Worm (Caenorhabditis elegans) whole organism, L1 larva: ENCODE results near the gene F49E8.6.

ENCODE experiments used
- C16A3.4 ChIP-seq: fragments of 150-350 bp; optimal IDR thresholded peaks from 2 replicates; lab custom pipeline; 2014; ENCODE audit warnings: missing biosample characterization, missing genetic modification characterization
- C34B4.2 ChIP-seq: sonication (generic microtip); optimal IDR thresholded peaks from 2 replicates; lab custom pipeline; 2017; ENCODE audit warnings: mild to moderate bottlenecking, missing genetic modification characterization, missing compliant biosample characterization
- aha-1 ChIP-seq: fragments of 150-350 bp; optimal IDR thresholded peaks from 2 replicates; lab custom pipeline; 2014; ENCODE audit warnings: missing biosample characterization, missing genetic modification characterization
- ceh-8 ChIP-seq: fragments of 200-800 bp; sonication (Bioruptor generic); optimal IDR thresholded peaks from 2 replicates; lab custom pipeline; 2018; ENCODE audit warnings: mild to moderate bottlenecking, missing genetic modification characterization, moderate library complexity, missing compliant biosample characterization
- ces-1 ChIP-seq: fragments of 150-350 bp; optimal IDR thresholded peaks from 2 replicates; lab custom pipeline; 2014; ENCODE audit warnings: missing biosample characterization, missing genetic modification reagents, missing genetic modification characterization
- egl-27 ChIP-seq, 2 experiments: fragments of 150-350 bp in 1 of 2; sonication (generic microtip); optimal IDR thresholded peaks; 3 replicates each; lab custom pipeline; 2017 to 2018; ENCODE audit warnings: missing biosample characterization in 2 of 2, missing genetic modification characterization in 2 of 2, missing genetic modification reagents in 2 of 2
- elt-3 ChIP-seq, 6 experiments: fragments of 150-350 bp in 1 of 6; sonication (generic microtip); optimal IDR thresholded peaks; 2 replicates each; lab custom pipeline; 2017 to 2018; ENCODE audit warnings: missing biosample characterization in 6 of 6, missing genetic modification characterization in 6 of 6, inconsistent platforms in 1 of 6
- fkh-4 ChIP-seq: sonication (generic microtip); optimal IDR thresholded peaks from 2 replicates; lab custom pipeline; 2016; ENCODE audit warnings: missing compliant biosample characterization, missing genetic modification characterization, borderline replicate concordance
- lin-35 ChIP-seq, 2 experiments: fragments of 150-350 bp; optimal IDR thresholded peaks; 2 replicates each; lab custom pipeline; 2014; ENCODE audit warnings: missing biosample characterization in 2 of 2, missing genetic modification characterization in 2 of 2, missing genetic modification reagents in 2 of 2
- mep-1 ChIP-seq: fragments of 150-350 bp; optimal IDR thresholded peaks from 2 replicates; lab custom pipeline; 2014; ENCODE audit warnings: missing biosample characterization, missing genetic modification characterization
- nhr-19 ChIP-seq: fragments of 200-800 bp; sonication (Bioruptor generic); conservative IDR thresholded peaks from 2 replicates; pipeline ENCODE4 v1.3.6; 2022; ENCODE audit warnings: missing genetic modification characterization, missing compliant biosample characterization
- tlp-1 ChIP-seq: fragments of 150-350 bp; optimal IDR thresholded peaks from 2 replicates; lab custom pipeline; 2014; ENCODE audit warnings: missing biosample characterization, missing genetic modification characterization
- zag-1 ChIP-seq: fragments of 150-350 bp; optimal IDR thresholded peaks from 2 replicates; lab custom pipeline; 2014; ENCODE audit warnings: missing biosample characterization, missing genetic modification characterization
- ztf-11 ChIP-seq, 2 experiments: sonication (generic microtip); optimal IDR thresholded peaks; 2 replicates each; lab custom pipeline; 2016 to 2017; ENCODE audit warnings: missing genetic modification characterization in 2 of 2, missing biosample characterization in 1 of 2, missing compliant biosample characterization in 1 of 2

DNA sequence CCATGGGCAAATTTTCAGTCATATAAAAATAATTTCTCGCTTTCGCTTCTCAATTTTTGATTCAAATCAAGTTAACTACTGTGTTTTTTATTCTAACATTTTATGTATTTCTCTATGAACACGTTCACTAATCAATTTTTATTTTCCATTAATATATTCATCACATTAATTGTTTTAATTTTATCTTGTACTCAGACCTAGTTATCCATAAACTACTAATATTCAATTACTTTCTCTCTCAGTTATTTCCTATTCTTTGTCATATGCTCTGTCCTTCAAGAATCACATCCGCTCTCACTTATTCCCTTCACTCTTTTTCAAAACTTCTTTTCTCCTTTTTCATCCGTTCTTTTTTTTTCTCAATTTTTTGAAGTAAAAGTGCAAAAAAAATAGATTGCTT, 32.5 kb upstream of the F49E8.6 start:
- TF ChIP-seq zag-1 (tag; lab: Kevin White, UChicago): no peak
- no peak for TF ChIP-seq nhr-19
- TF ChIP-seq fkh-4 (tag; lab: Kevin White, UChicago): no peak
- no peak for TF ChIP-seq tlp-1 (tag; lab: Kevin White, UChicago)
- TF ChIP-seq aha-1 (tag; lab: Kevin White, UChicago): no peak
- no peak for TF ChIP-seq mep-1
- TF ChIP-seq ztf-11 (tag; optimal IDR thresholded peaks at IDR 0.05; lab: Kevin White, UChicago): no peak
- TF ChIP-seq C34B4.2 (tag; lab: Kevin White, UChicago): no peak
- no peak for TF ChIP-seq elt-3 (tag; optimal IDR thresholded peaks at IDR 0.05; lab: Kevin White, UChicago)
- no peak for TF ChIP-seq C16A3.4 (tag; lab: Kevin White, UChicago)
- TF ChIP-seq egl-27 (tag; optimal IDR thresholded peaks at IDR 0.05; lab: Kevin White, UChicago): no peak
- no peak for TF ChIP-seq lin-35 (GFP tag; optimal IDR thresholded peaks at IDR 0.05; lab: Kevin White, UChicago)
- no peak for TF ChIP-seq ceh-8 (GFP tag; lab: Kevin White, UChicago)
- no peak for TF ChIP-seq ces-1
